Fruit fly (Drosophila melanogaster) whole organism, embryonic: Measurements from ENCODE around the gene Alp5.
A peak's percentile ranks its signal among the peaks of the same experiment; 100 is the strongest.

Experiments
- ATbp ChIP-seq: fragments of 200-800 bp; sonication (Bioruptor generic); optimal IDR thresholded peaks from 2 replicates; lab custom pipeline; 2017; ENCODE audit warnings: missing biosample characterization, mild to moderate bottlenecking, missing genetic modification characterization, missing genetic modification reagents
- Abd-B ChIP-seq: fragments of 200-800 bp; sonication (Bioruptor generic); optimal IDR thresholded peaks from 2 replicates; lab custom pipeline; 2018; ENCODE audit warnings: missing biosample characterization, mild to moderate bottlenecking, missing genetic modification characterization, moderate library complexity
- CG10959 ChIP-seq: fragments of 200-800 bp; sonication (Bioruptor generic); IDR thresholded peaks from 2 replicates; pipeline ENCODE4 v1.3.6; 2022; ENCODE audit warnings: missing biosample characterization, missing genetic modification characterization
- CG10979 ChIP-seq: fragments of 200-800 bp; sonication (Bioruptor generic); optimal IDR thresholded peaks from 2 replicates; lab custom pipeline; 2018; ENCODE audit warnings: missing biosample characterization, mild to moderate bottlenecking, missing genetic modification characterization, moderate library complexity
- CG12104 ChIP-seq: fragments of 200-800 bp; sonication (Bioruptor generic); optimal IDR thresholded peaks from 3 replicates; lab custom pipeline; 2016; ENCODE audit warnings: missing biosample characterization, missing genetic modification characterization
- CG12236 ChIP-seq: fragments of 200-800 bp; sonication (Bioruptor generic); optimal IDR thresholded peaks from 2 replicates; lab custom pipeline; 2016; ENCODE audit warnings: missing biosample characterization, missing genetic modification characterization
- CG12299 ChIP-seq: fragments of 200-800 bp; sonication (Bioruptor generic); optimal IDR thresholded peaks from 2 replicates; lab custom pipeline; 2018; ENCODE audit warnings: missing biosample characterization, mild to moderate bottlenecking, missing genetic modification characterization
- CG13287 ChIP-seq: fragments of 200-800 bp; sonication (Bioruptor generic); IDR thresholded peaks from 2 replicates; pipeline ENCODE4 v1.3.6; 2022; ENCODE audit warnings: missing biosample characterization, missing genetic modification characterization; ENCODE audit not compliant: partially characterized antibody
- CG13894 ChIP-seq: fragments of 200-800 bp; sonication (Bioruptor generic); optimal IDR thresholded peaks from 3 replicates; lab custom pipeline; 2018; ENCODE audit warnings: missing biosample characterization, mild to moderate bottlenecking, missing genetic modification characterization, moderate library complexity
- CG3407 ChIP-seq: fragments of 200-800 bp; sonication (Bioruptor generic); optimal IDR thresholded peaks from 2 replicates; lab custom pipeline; 2018; ENCODE audit warnings: missing biosample characterization, mild to moderate bottlenecking, missing genetic modification characterization
- CG3847 ChIP-seq: fragments of 200-800 bp; sonication (Bioruptor generic); IDR thresholded peaks from 2 replicates; pipeline ENCODE4 v1.3.6; 2022; ENCODE audit warnings: missing biosample characterization, missing genetic modification characterization
- CG4328 ChIP-seq: fragments of 200-800 bp; sonication (Bioruptor generic); optimal IDR thresholded peaks from 3 replicates; lab custom pipeline; 2017; ENCODE audit warnings: missing biosample characterization, missing genetic modification reagents, missing genetic modification characterization
- CG4820 ChIP-seq: fragments of 200-800 bp; sonication (Bioruptor generic); optimal IDR thresholded peaks from 3 replicates; lab custom pipeline; 2016; ENCODE audit warnings: missing biosample characterization, missing genetic modification characterization
- CG6254 ChIP-seq: fragments of 200-800 bp; sonication (Bioruptor generic); optimal IDR thresholded peaks from 3 replicates; lab custom pipeline; 2017; ENCODE audit warnings: mild to moderate bottlenecking, missing biosample characterization, missing genetic modification reagents, missing genetic modification characterization
- CG6654 ChIP-seq: fragments of 200-800 bp; sonication (Bioruptor generic); optimal IDR thresholded peaks from 2 replicates; lab custom pipeline; 2017; ENCODE audit warnings: missing biosample characterization, mild to moderate bottlenecking, missing genetic modification characterization
- CG7786 ChIP-seq: fragments of 200-800 bp; sonication (Bioruptor generic); optimal IDR thresholded peaks from 2 replicates; lab custom pipeline; 2016; ENCODE audit warnings: missing biosample characterization, missing genetic modification characterization
- CG8478 ChIP-seq: fragments of >200 bp; optimal IDR thresholded peaks from 2 replicates; lab custom pipeline; 2018
- CG8765 ChIP-seq: fragments of 200-800 bp; sonication (Bioruptor generic); IDR thresholded peaks from 2 replicates; pipeline ENCODE4 v1.3.6; 2022; ENCODE audit warnings: missing biosample characterization, missing genetic modification characterization
- Gsc ChIP-seq: fragments of 200-800 bp; sonication (Bioruptor generic); IDR thresholded peaks from 2 replicates; pipeline ENCODE4 v1.3.6; 2022; ENCODE audit warnings: missing biosample characterization, missing genetic modification characterization
- Kr ChIP-seq: fragments of 200-800 bp; sonication (Bioruptor generic); optimal IDR thresholded peaks from 2 replicates; lab custom pipeline; 2017; ENCODE audit warnings: missing biosample characterization, mild to moderate bottlenecking, missing genetic modification characterization
- Lim3 ChIP-seq: fragments of 200-800 bp; sonication (Bioruptor generic); IDR thresholded peaks from 2 replicates; pipeline ENCODE4 v1.3.6; 2022; ENCODE audit warnings: missing biosample characterization, missing genetic modification characterization
- PHDP ChIP-seq: fragments of 200-800 bp; sonication (Bioruptor generic); optimal IDR thresholded peaks from 3 replicates; lab custom pipeline; 2018; ENCODE audit warnings: missing biosample characterization, mild to moderate bottlenecking, missing genetic modification characterization, moderate library complexity
- Poxn ChIP-seq: fragments of 200-800 bp; sonication (Bioruptor generic); IDR thresholded peaks from 2 replicates; pipeline ENCODE4 v1.3.6; 2022; ENCODE audit warnings: missing biosample characterization, missing genetic modification characterization
- Sry-δ ChIP-seq: fragments of 200-800 bp; sonication (Bioruptor generic); optimal IDR thresholded peaks from 2 replicates; lab custom pipeline; 2016; ENCODE audit warnings: missing biosample characterization, missing genetic modification characterization
- Xbp1 ChIP-seq: fragments of 200-800 bp; sonication (Bioruptor generic); optimal IDR thresholded peaks from 3 replicates; lab custom pipeline; 2016; ENCODE audit warnings: missing biosample characterization, mild to moderate bottlenecking, missing genetic modification characterization
- al ChIP-seq: fragments of 200-800 bp; sonication (Bioruptor generic); IDR thresholded peaks from 2 replicates; pipeline ENCODE4 v1.3.6; 2022; ENCODE audit warnings: missing biosample characterization, missing genetic modification characterization
- az2 ChIP-seq: fragments of 200-800 bp; sonication (Bioruptor generic); optimal IDR thresholded peaks from 3 replicates; lab custom pipeline; 2016; ENCODE audit warnings: missing biosample characterization, missing genetic modification characterization
- chm ChIP-seq: fragments of 200-800 bp; sonication (Bioruptor generic); IDR thresholded peaks from 2 replicates; pipeline ENCODE4 v1.3.6; 2022; ENCODE audit warnings: missing biosample characterization, missing genetic modification characterization
- ci ChIP-seq: fragments of 200-800 bp; sonication (Bioruptor generic); IDR thresholded peaks from 3 replicates; pipeline ENCODE4 v1.3.6; 2022; ENCODE audit warnings: missing biosample characterization, missing genetic modification characterization
- crol ChIP-seq: fragments of 200-800 bp; sonication (Bioruptor generic); IDR thresholded peaks from 2 replicates; pipeline ENCODE4 v1.3.6; 2022; ENCODE audit warnings: missing biosample characterization, missing genetic modification characterization
- crp ChIP-seq, 2 experiments: fragments of 200-800 bp; sonication (Bioruptor generic); optimal IDR thresholded peaks; 2 replicates in 1 of 2; 3 replicates in 1 of 2; lab custom pipeline; 2017; ENCODE audit warnings: missing biosample characterization in 2 of 2, missing genetic modification characterization in 2 of 2, mild to moderate bottlenecking in 1 of 2, moderate library complexity in 1 of 2
- da ChIP-seq: fragments of 200-800 bp; sonication (Bioruptor generic); optimal IDR thresholded peaks from 2 replicates; lab custom pipeline; 2016; ENCODE audit warnings: missing biosample characterization, missing genetic modification characterization
- dimm ChIP-seq: fragments of 200-800 bp; sonication (Bioruptor generic); IDR thresholded peaks from 2 replicates; pipeline ENCODE4 v1.3.6; 2022; ENCODE audit warnings: missing biosample characterization, missing genetic modification characterization
- disco-r ChIP-seq: fragments of 200-800 bp; sonication (Bioruptor generic); optimal IDR thresholded peaks from 2 replicates; lab custom pipeline; 2016; ENCODE audit warnings: missing biosample characterization, missing genetic modification characterization
- ems ChIP-seq: fragments of 200-800 bp; sonication (Bioruptor generic); optimal IDR thresholded peaks from 3 replicates; lab custom pipeline; 2016; ENCODE audit warnings: missing biosample characterization, missing genetic modification characterization
- fd102C ChIP-seq: fragments of 200-800 bp; sonication (Bioruptor generic); optimal IDR thresholded peaks from 2 replicates; lab custom pipeline; 2018; ENCODE audit warnings: missing biosample characterization, mild to moderate bottlenecking, missing genetic modification characterization, moderate library complexity
- hb ChIP-seq: fragments of 200-800 bp; sonication (Bioruptor generic); IDR thresholded peaks from 3 replicates; pipeline ENCODE4 v1.3.6; 2022; ENCODE audit warnings: missing biosample characterization, missing genetic modification characterization; ENCODE audit not compliant: partially characterized antibody
- insv ChIP-seq, 2 experiments: fragments of 200-800 bp; sonication (Bioruptor generic); optimal IDR thresholded peaks; 3 replicates each; lab custom pipeline; 2016 to 2018; ENCODE audit warnings: missing biosample characterization in 2 of 2, missing genetic modification characterization in 2 of 2
- kay ChIP-seq: fragments of 200-800 bp; sonication (Bioruptor generic); optimal IDR thresholded peaks from 2 replicates; lab custom pipeline; 2016; ENCODE audit warnings: missing biosample characterization, missing genetic modification characterization
- klu ChIP-seq: fragments of 200-800 bp; sonication (Bioruptor generic); IDR thresholded peaks from 2 replicates; pipeline ENCODE4 v1.3.6; 2022; ENCODE audit warnings: missing biosample characterization, missing genetic modification characterization
- knrl ChIP-seq: fragments of 200-800 bp; sonication (Bioruptor generic); IDR thresholded peaks from 3 replicates; pipeline ENCODE4 v1.3.6; 2022; ENCODE audit warnings: missing biosample characterization, missing genetic modification characterization; ENCODE audit not compliant: partially characterized antibody
- mld ChIP-seq: fragments of 200-800 bp; sonication (Bioruptor generic); IDR thresholded peaks from 3 replicates; pipeline ENCODE4 v1.3.6; 2022; ENCODE audit warnings: missing biosample characterization, missing genetic modification characterization; ENCODE audit not compliant: partially characterized antibody
- nau ChIP-seq: fragments of 200-800 bp; sonication (Bioruptor generic); optimal IDR thresholded peaks from 3 replicates; lab custom pipeline; 2017; ENCODE audit warnings: missing biosample characterization, mild to moderate bottlenecking, missing genetic modification characterization, missing genetic modification reagents
- psq ChIP-seq: fragments of 200-800 bp; sonication (Bioruptor generic); optimal IDR thresholded peaks from 2 replicates; lab custom pipeline; 2017; ENCODE audit warnings: missing biosample characterization, missing genetic modification characterization
- ranshi ChIP-seq: fragments of 200-800 bp; sonication (Bioruptor generic); IDR thresholded peaks from 2 replicates; pipeline ENCODE4 v1.3.6; 2022; ENCODE audit warnings: missing biosample characterization, missing genetic modification characterization
- so ChIP-seq: fragments of 200-800 bp; sonication (Bioruptor generic); IDR thresholded peaks from 3 replicates; pipeline ENCODE4 v1.3.6; 2022; ENCODE audit warnings: missing biosample characterization, missing genetic modification characterization
- tio ChIP-seq: fragments of 200-800 bp; sonication (Bioruptor generic); optimal IDR thresholded peaks from 2 replicates; lab custom pipeline; 2017; ENCODE audit warnings: missing biosample characterization, missing genetic modification characterization, inconsistent platforms
- tna ChIP-seq: fragments of 200-800 bp; sonication (Bioruptor generic); IDR thresholded peaks from 2 replicates; pipeline ENCODE4 v1.3.6; 2022; ENCODE audit warnings: missing biosample characterization, missing genetic modification characterization; ENCODE audit not compliant: partially characterized antibody
- tup ChIP-seq: fragments of 200-800 bp; sonication (Bioruptor generic); optimal IDR thresholded peaks from 2 replicates; lab custom pipeline; 2016; ENCODE audit warnings: missing biosample characterization, mild to moderate bottlenecking, missing genetic modification characterization, moderate library complexity
- wdn ChIP-seq: fragments of 200-800 bp; sonication (Bioruptor generic); IDR thresholded peaks from 2 replicates; pipeline ENCODE4 v1.3.6; 2022; ENCODE audit warnings: missing biosample characterization, missing genetic modification characterization
- zfh1 ChIP-seq: fragments of 200-800 bp; sonication (Bioruptor generic); IDR thresholded peaks from 3 replicates; pipeline ENCODE4 v1.3.6; 2022; ENCODE audit warnings: missing biosample characterization, missing genetic modification characterization

Gene Alp5

dm6 chr3R:20989657-20990056, 17.1 kb downstream of the Alp5 start (continued):
- no peak for TF ChIP-seq knrl (GFP tag; lab: Robert Waterston, UW)
- TF ChIP-seq Poxn (GFP tag; lab: Robert Waterston, UW) = no peak
- peak; percentile 11 for TF ChIP-seq kay (GFP tag; lab: Kevin White, UChicago)
- TF ChIP-seq CG13894 (tag; lab: Kevin White, UChicago) = no peak
- no peak for TF ChIP-seq CG10979
- TF ChIP-seq PHDP = peak; percentile 42
- peak; percentile 45 for TF ChIP-seq tio (GFP tag; lab: Kevin White, UChicago)
- no peak for TF ChIP-seq ems (GFP tag; lab: Kevin White, UChicago)
- no peak for TF ChIP-seq CG13287
- TF ChIP-seq CG6254 (GFP tag; lab: Kevin White, UChicago) = peak; percentile 3
- peak; percentile 48 for TF ChIP-seq CG7786
- TF ChIP-seq chm (GFP tag; lab: Robert Waterston, UW) = 0 out of 2 replicates have a peak, but pooled peaks have one; percentile 16
- no peak for TF ChIP-seq CG12299
- TF ChIP-seq Abd-B (GFP tag; lab: Kevin White, UChicago) = peak; percentile 62
- no peak for TF ChIP-seq so (GFP tag; lab: Robert Waterston, UW)
- TF ChIP-seq tup = no peak
- TF ChIP-seq nau = peak; percentile 10
- 0 out of 3 replicates have a peak, but pooled peaks have one; percentile 27 for TF ChIP-seq zfh1 (GFP tag; lab: Robert Waterston, UW)
- TF ChIP-seq mld (GFP tag; lab: Robert Waterston, UW) = no peak
- no peak for TF ChIP-seq CG4328 (GFP tag; lab: Kevin White, UChicago)
- no peak for TF ChIP-seq Kr (GFP tag; lab: Kevin White, UChicago)
- TF ChIP-seq CG10959 = no peak
- peak; percentile 32 for TF ChIP-seq CG6654 (GFP tag; lab: Kevin White, UChicago)
- peak; percentile 53 for TF ChIP-seq CG3847 (GFP tag; lab: Robert Waterston, UW)
- TF ChIP-seq CG3407 (GFP tag; lab: Kevin White, UChicago) = no peak
- TF ChIP-seq insv (GFP tag; optimal IDR thresholded peaks at IDR 0.05; lab: Kevin White, UChicago) = no peak
- no peak for TF ChIP-seq Lim3 (GFP tag; lab: Robert Waterston, UW)
- TF ChIP-seq az2 (GFP tag; lab: Kevin White, UChicago) = peak; percentile 39
- peak; percentile 41 for TF ChIP-seq CG4820 (GFP tag; lab: Kevin White, UChicago)
- TF ChIP-seq dimm (GFP tag; lab: Robert Waterston, UW) = no peak
- no peak for TF ChIP-seq tna (GFP tag; lab: Robert Waterston, UW)
- TF ChIP-seq wdn (GFP tag; lab: Robert Waterston, UW) = no peak
- TF ChIP-seq CG8765 = no peak
- peak; percentile 44; the same call in 1 of the 2 replicates for TF ChIP-seq al (GFP tag; lab: Robert Waterston, UW)
- TF ChIP-seq da (GFP tag; lab: Kevin White, UChicago) = no peak
- TF ChIP-seq klu (GFP tag; lab: Robert Waterston, UW) = peak; percentile 31; the same call in 1 of the 2 replicates
- peak; percentile 18 for TF ChIP-seq CG12104
- no peak for TF ChIP-seq psq
- no peak for TF ChIP-seq ci (GFP tag; lab: Robert Waterston, UW)
- TF ChIP-seq disco-r (GFP tag; lab: Kevin White, UChicago) = peak; percentile 59
- peak; percentile 35 for TF ChIP-seq ATbp (GFP tag; lab: Kevin White, UChicago)
- TF ChIP-seq crp (GFP tag; optimal IDR thresholded peaks at IDR 0.05; lab: Kevin White, UChicago) = no peak
- no peak for TF ChIP-seq fd102C (GFP tag; lab: Kevin White, UChicago)
- TF ChIP-seq ranshi (GFP tag; lab: Robert Waterston, UW) = peak; percentile 50; the same call in 1 of the 2 replicates
- TF ChIP-seq CG8478 (lab: Kevin White, UChicago) = no peak
- no peak for TF ChIP-seq crol (GFP tag; lab: Robert Waterston, UW)
- TF ChIP-seq hb (GFP tag; lab: Robert Waterston, UW) = no peak
- peak; percentile 29 for TF ChIP-seq Sry-δ (GFP tag; lab: Kevin White, UChicago)
- TF ChIP-seq Gsc (GFP tag; lab: Robert Waterston, UW) = 0 out of 2 replicates have a peak, but pooled peaks have one; percentile 16
- peak; percentile 27 for TF ChIP-seq CG12236 (GFP tag; lab: Kevin White, UChicago)
- TF ChIP-seq Xbp1 (GFP tag; lab: Kevin White, UChicago) = peak; percentile 53
